Worm (Caenorhabditis elegans) whole organism, midembryonic: ENCODE results near the gene ril-1.

ENCODE experiments used
- klf-2 ChIP-seq: fragments of 200-800 bp; sonication (Bioruptor generic); conservative IDR thresholded peaks from 2 replicates; pipeline ENCODE4 v1.3.6; 2022; ENCODE audit warnings: missing genetic modification reagents, missing genetic modification characterization, missing compliant biosample characterization
- med-1 ChIP-seq: sonication (generic microtip); optimal IDR thresholded peaks from 2 replicates; lab custom pipeline; 2017; ENCODE audit warnings: missing genetic modification characterization, mild to moderate bottlenecking, missing compliant biosample characterization, antibody characterized with exemption, missing genetic modification reagents; ENCODE audit not compliant: insufficient read depth
- tab-1 ChIP-seq: fragments of 200-800 bp; sonication (Bioruptor generic); IDR thresholded peaks from 2 replicates; pipeline ENCODE4 v1.3.6; 2022; ENCODE audit warnings: missing genetic modification characterization, missing compliant biosample characterization

DNA sequence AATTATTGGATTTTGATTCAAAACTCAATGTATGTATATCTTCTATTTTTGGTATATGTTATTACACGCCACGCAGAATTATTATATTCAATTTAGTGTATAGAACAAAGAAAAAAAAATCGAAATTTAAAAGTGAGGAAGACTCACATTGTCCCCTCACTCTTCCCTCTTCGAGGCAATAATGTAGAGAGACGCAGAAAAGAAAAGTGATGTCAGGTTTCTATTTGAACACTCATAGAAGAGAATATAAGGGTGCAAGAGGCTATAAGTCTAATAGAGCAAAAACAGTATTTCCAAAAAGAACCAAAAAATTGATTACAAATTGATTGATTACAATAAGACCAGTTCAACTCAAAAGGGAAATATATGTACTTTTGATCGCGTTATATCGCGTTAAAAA lies 24.6 kb upstream of the ril-1 start:
- no peak for TF ChIP-seq tab-1 (GFP tag; lab: Robert Waterston, UW)
- TF ChIP-seq klf-2 (GFP tag; lab: Robert Waterston, UW): no peak
- no peak for TF ChIP-seq med-1 (GFP tag; lab: Kevin White, UChicago)
